Fruit fly (Drosophila melanogaster): ENCODE measurements around the gene PyK.
A peak's percentile ranks its signal among the peaks of the same experiment; 100 is the strongest.

The PyK gene

dm6 chr3R:22351396-22351795 lies 15.9 kb upstream of the PyK start, which contains the start of gene rdhB:
Gene rdhB (plus strand): TSS chr3R:22351696.
- TF ChIP-seq CG3407 (GFP tag; optimal IDR thresholded peaks at IDR 0.05) (no peak), pb (GFP tag; optimal IDR thresholded peaks at IDR 0.05) (no peak), CG11695 (GFP tag; IDR thresholded peaks at IDR 0.05) (no peak), CG6813 (GFP tag; optimal IDR thresholded peaks at IDR 0.05) (no peak), CG12942 (GFP tag; optimal IDR thresholded peaks at IDR 0.05) (no peak), Ets97D (GFP tag; optimal IDR thresholded peaks at IDR 0.05) (no peak), sna (GFP tag; IDR thresholded peaks at IDR 0.05; ENCODE audit: partially characterized antibody) (no peak), Lhr (GFP tag; optimal IDR thresholded peaks at IDR 0.05) (no peak), pnt (GFP tag; optimal IDR thresholded peaks at IDR 0.05) (no peak)

DNA sequence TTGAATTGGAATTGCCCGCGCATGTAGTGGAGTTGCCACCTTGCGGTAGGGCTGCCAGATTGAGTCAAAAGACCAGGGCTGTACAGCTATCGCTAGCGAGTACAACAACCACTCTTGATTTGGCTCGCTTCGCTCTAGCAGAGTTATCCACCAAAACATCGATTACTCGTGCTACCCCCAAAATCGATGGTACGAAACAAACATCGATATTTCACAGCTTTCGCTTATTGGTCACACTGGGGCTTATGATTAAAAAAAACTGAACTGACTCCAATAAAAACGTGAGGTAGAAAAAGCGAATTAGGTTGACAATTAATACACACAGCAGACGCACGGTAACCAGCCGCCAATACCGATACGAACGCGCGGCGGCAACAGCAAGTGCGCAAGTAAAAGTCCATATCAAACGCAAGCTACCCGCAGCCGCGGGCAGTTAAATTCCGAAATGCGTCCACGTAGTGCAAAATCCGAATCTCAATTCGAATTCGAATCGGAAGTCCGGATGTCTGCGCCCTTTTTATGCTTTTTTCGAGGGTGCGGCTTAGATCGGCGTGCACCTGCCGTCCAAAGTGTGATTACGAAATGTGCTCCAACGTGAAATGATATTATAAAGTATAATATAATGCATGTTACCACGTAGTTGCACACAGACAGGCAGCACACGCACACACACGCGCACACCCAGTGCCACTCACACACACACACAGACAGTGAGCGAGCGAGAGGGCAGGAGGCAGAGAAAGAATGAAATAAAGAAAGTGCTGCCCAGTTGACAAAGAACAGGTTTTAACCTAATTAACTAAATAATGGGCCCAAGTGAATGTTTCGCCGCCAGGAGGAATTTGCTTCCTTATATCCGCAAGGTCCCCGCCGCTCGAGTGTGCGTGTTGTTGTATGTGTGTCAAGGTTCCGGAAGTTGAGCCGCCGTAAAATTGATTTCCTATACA lies 10.6 kb upstream of the PyK start, which contains the start of gene Sar1:
Sar1 (plus strand) TSS at position 222 of the 947 bp plus-strand sequence.
- peak; percentile 16 for TF ChIP-seq gem (tag; optimal IDR thresholded peaks at IDR 0.05)
- no peak for TF ChIP-seq Mrtf (GFP tag; IDR thresholded peaks at IDR 0.05)
- TF ChIP-seq Bdp1 (GFP tag; optimal IDR thresholded peaks at IDR 0.05) = no peak
- TF ChIP-seq CG32532 (GFP tag; IDR thresholded peaks at IDR 0.05) = 0 out of 2 replicates have a peak, but pooled peaks have one; percentile 9
- no peak; the same call in 1 of the 2 replicates for TF ChIP-seq seq (GFP tag; IDR thresholded peaks at IDR 0.05)
- TF ChIP-seq Hr39 (optimal IDR thresholded peaks at IDR 0.05) = no peak
- TF ChIP-seq CG12155 (GFP tag; optimal IDR thresholded peaks at IDR 0.05) = peak; percentile 44
- peak; percentile 67 for TF ChIP-seq CG9932 (GFP tag; IDR thresholded peaks at IDR 0.05)
- TF ChIP-seq CG2875 (GFP tag; optimal IDR thresholded peaks at IDR 0.05) = no peak
- peak; percentile 95 for TF ChIP-seq hbn (GFP tag; IDR thresholded peaks at IDR 0.05; ENCODE audit: partially characterized antibody)
- no peak for TF ChIP-seq fd96Cb (tag; optimal IDR thresholded peaks at IDR 0.05)
- TF ChIP-seq pan (optimal IDR thresholded peaks at IDR 0.05) = no peak
- peak in 1 of 2 experiments; percentile 7 for TF ChIP-seq pan (GFP tag; optimal IDR thresholded peaks at IDR 0.05 in 1 of 2, IDR thresholded peaks at IDR 0.05 in 1 of 2)
- TF ChIP-seq Mes4 (GFP tag; optimal IDR thresholded peaks at IDR 0.05) = peak; percentile 26
- no peak for TF ChIP-seq CG13894 (tag; optimal IDR thresholded peaks at IDR 0.05)
- TF ChIP-seq CG8359 (GFP tag; optimal IDR thresholded peaks at IDR 0.05; ENCODE audit: borderline replicate concordance) = no peak
- TF ChIP-seq sim (GFP tag; IDR thresholded peaks at IDR 0.05) = no peak
- peak; percentile 97 for TF ChIP-seq unc-4 (GFP tag; IDR thresholded peaks at IDR 0.05; ENCODE audit: partially characterized antibody)
- TF ChIP-seq slbo (GFP tag; IDR thresholded peaks at IDR 0.05) = peak; percentile 67
- no peak for TF ChIP-seq CG18011 (GFP tag; optimal IDR thresholded peaks at IDR 0.05)
- no peak for TF ChIP-seq Sox102F (GFP tag; optimal IDR thresholded peaks at IDR 0.05)
- TF ChIP-seq CG12744 (GFP tag; optimal IDR thresholded peaks at IDR 0.05) = no peak
- TF ChIP-seq Gsc (GFP tag; IDR thresholded peaks at IDR 0.05) = no peak
- peak; percentile 89 for TF ChIP-seq inv (GFP tag; IDR thresholded peaks at IDR 0.05; ENCODE audit: partially characterized antibody)
- TF ChIP-seq fd64A (GFP tag; optimal IDR thresholded peaks at IDR 0.05) = no peak
- TF ChIP-seq Aef1 (GFP tag; IDR thresholded peaks at IDR 0.05) = no peak
- TF ChIP-seq CG12299 (tag; optimal IDR thresholded peaks at IDR 0.05) = no peak
- TF ChIP-seq mld (GFP tag; IDR thresholded peaks at IDR 0.05; ENCODE audit: partially characterized antibody) = peak; percentile 72; the same call in 2 of the 3 replicates
- TF ChIP-seq br (optimal IDR thresholded peaks at IDR 0.05) = no peak
- no peak for TF ChIP-seq fru (optimal IDR thresholded peaks at IDR 0.05)
- TF ChIP-seq CG2120 (GFP tag; optimal IDR thresholded peaks at IDR 0.05) = peak; percentile 50
- TF ChIP-seq CG10654 (GFP tag; optimal IDR thresholded peaks at IDR 0.05) = peak; percentile 30
- TF ChIP-seq Lim3 (GFP tag; IDR thresholded peaks at IDR 0.05) = no peak
- peak; percentile 80 for TF ChIP-seq vnd (GFP tag; IDR thresholded peaks at IDR 0.05; ENCODE audit: partially characterized antibody)
- no peak for TF ChIP-seq Jarid2 (GFP tag; optimal IDR thresholded peaks at IDR 0.05)
- TF ChIP-seq ERR (GFP tag; optimal IDR thresholded peaks at IDR 0.05) = peak; percentile 46
- TF ChIP-seq CG17568 (GFP tag; optimal IDR thresholded peaks at IDR 0.05) = peak; percentile 5
- peak; percentile 14 for TF ChIP-seq repo (GFP tag; optimal IDR thresholded peaks at IDR 0.05)
- TF ChIP-seq BtbVII (GFP tag; optimal IDR thresholded peaks at IDR 0.05) = no peak

Data from whole organism, embryonic.